Worm (Caenorhabditis elegans) whole organism, young adult: ENCODE measurements around the gene che-2.

ENCODE experiments used
- B0019.2 ChIP-seq: fragments of 200-800 bp; sonication (Bioruptor generic); conservative IDR thresholded peaks from 2 replicates; pipeline ENCODE4 v1.3.6; 2022; ENCODE audit warnings: missing genetic modification reagents, missing genetic modification characterization, missing compliant biosample characterization
- D2030.7 ChIP-seq: fragments of 200-800 bp; sonication (Bioruptor generic); IDR thresholded peaks from 2 replicates; pipeline ENCODE4 v1.3.6; 2022; ENCODE audit warnings: missing genetic modification reagents, missing genetic modification characterization, missing compliant biosample characterization
- F22D6.2 ChIP-seq: sonication (generic microtip); optimal IDR thresholded peaks from 2 replicates; lab custom pipeline; 2016; ENCODE audit warnings: mild to moderate bottlenecking, missing genetic modification characterization, missing compliant biosample characterization
- F33H1.4 ChIP-seq: fragments of 200-800 bp; sonication (Bioruptor generic); IDR thresholded peaks from 2 replicates; pipeline ENCODE4 v1.3.6; 2022; ENCODE audit warnings: missing genetic modification reagents, missing genetic modification characterization, missing compliant biosample characterization
- F37B4.10 ChIP-seq: fragments of 200-800 bp; sonication (Bioruptor generic); IDR thresholded peaks from 2 replicates; pipeline ENCODE4 v1.3.6; 2022; ENCODE audit warnings: missing genetic modification characterization, missing compliant biosample characterization
- F39B2.1 ChIP-seq: fragments of 200-800 bp; sonication (Bioruptor generic); IDR thresholded peaks from 2 replicates; pipeline ENCODE4 v1.3.6; 2022; ENCODE audit warnings: missing genetic modification reagents, missing genetic modification characterization, missing compliant biosample characterization
- F55B11.4 ChIP-seq: sonication (generic microtip); optimal IDR thresholded peaks from 2 replicates; lab custom pipeline; 2016; ENCODE audit warnings: missing compliant biosample characterization, missing genetic modification characterization, borderline replicate concordance; ENCODE audit not compliant: insufficient read depth
- Y53G8AR.9 ChIP-seq: fragments of 200-800 bp; sonication (Bioruptor generic); conservative IDR thresholded peaks from 2 replicates; pipeline ENCODE4 v1.3.6; 2022; ENCODE audit warnings: missing genetic modification reagents, missing genetic modification characterization, missing compliant biosample characterization
- Y56A3A.18 ChIP-seq: fragments of 200-800 bp; sonication (Bioruptor generic); IDR thresholded peaks from 2 replicates; pipeline ENCODE4 v1.3.6; 2022; ENCODE audit warnings: missing genetic modification reagents, missing genetic modification characterization, missing compliant biosample characterization
- ZK185.1 ChIP-seq: sonication (generic microtip); optimal IDR thresholded peaks from 2 replicates; lab custom pipeline; 2016; ENCODE audit warnings: mild to moderate bottlenecking, missing genetic modification characterization, missing compliant biosample characterization; ENCODE audit not compliant: poor library complexity, severe bottlenecking
- aptf-2 ChIP-seq: fragments of 200-800 bp; sonication (Bioruptor generic); conservative IDR thresholded peaks from 2 replicates; pipeline ENCODE4 v1.3.6; 2022; ENCODE audit warnings: missing genetic modification reagents, missing genetic modification characterization, missing compliant biosample characterization
- aptf-3 ChIP-seq: fragments of 200-800 bp; sonication (Bioruptor generic); IDR thresholded peaks from 2 replicates; pipeline ENCODE4 v1.3.6; 2022; ENCODE audit warnings: missing genetic modification characterization, missing compliant biosample characterization
- athp-1 ChIP-seq: sonication (generic microtip); optimal IDR thresholded peaks from 2 replicates; lab custom pipeline; 2017; ENCODE audit warnings: mild to moderate bottlenecking, missing genetic modification characterization, missing compliant biosample characterization
- attf-3 ChIP-seq: fragments of 200-800 bp; sonication (Bioruptor generic); conservative IDR thresholded peaks from 2 replicates; pipeline ENCODE4 v1.3.6; 2022; ENCODE audit warnings: missing genetic modification reagents, missing genetic modification characterization, missing compliant biosample characterization
- attf-6 ChIP-seq: fragments of 200-800 bp; sonication (Bioruptor generic); IDR thresholded peaks from 2 replicates; pipeline ENCODE4 v1.3.6; 2022; ENCODE audit warnings: missing genetic modification reagents, missing genetic modification characterization, missing compliant biosample characterization
- bed-1 ChIP-seq: fragments of 200-800 bp; sonication (Bioruptor generic); IDR thresholded peaks from 2 replicates; pipeline ENCODE4 v1.3.6; 2022; ENCODE audit warnings: missing genetic modification reagents, missing genetic modification characterization, missing compliant biosample characterization
- bed-2 ChIP-seq: fragments of 200-800 bp; sonication (Bioruptor generic); IDR thresholded peaks from 2 replicates; pipeline ENCODE4 v1.3.6; 2022; ENCODE audit warnings: missing genetic modification reagents, missing genetic modification characterization, missing compliant biosample characterization
- ccch-3 ChIP-seq: fragments of 200-800 bp; sonication (Bioruptor generic); optimal IDR thresholded peaks from 2 replicates; lab custom pipeline; 2018; ENCODE audit warnings: mild to moderate bottlenecking, missing genetic modification characterization, missing compliant biosample characterization
- cebp-2 ChIP-seq: fragments of 200-800 bp; sonication (Bioruptor generic); IDR thresholded peaks from 2 replicates; pipeline ENCODE4 v1.3.6; 2022; ENCODE audit warnings: missing genetic modification characterization, missing compliant biosample characterization
- ceh-58 ChIP-seq: fragments of 200-800 bp; sonication (Bioruptor generic); IDR thresholded peaks from 2 replicates; pipeline ENCODE4 v1.3.6; 2022; ENCODE audit warnings: missing genetic modification characterization, missing compliant biosample characterization
- ceh-91 ChIP-seq: fragments of 200-800 bp; sonication (Bioruptor generic); IDR thresholded peaks from 2 replicates; pipeline ENCODE4 v1.3.6; 2022; ENCODE audit warnings: missing genetic modification reagents, missing genetic modification characterization, missing compliant biosample characterization
- dox-1 ChIP-seq: fragments of 200-800 bp; sonication (Bioruptor generic); IDR thresholded peaks from 2 replicates; pipeline ENCODE4 v1.3.6; 2022; ENCODE audit warnings: missing genetic modification reagents, missing genetic modification characterization, missing compliant biosample characterization
- dpff-1 ChIP-seq: sonication (generic microtip); optimal IDR thresholded peaks from 2 replicates; lab custom pipeline; 2017; ENCODE audit warnings: mild to moderate bottlenecking, missing genetic modification characterization, missing compliant biosample characterization
- egl-44 ChIP-seq: fragments of 200-800 bp; sonication (Bioruptor generic); IDR thresholded peaks from 2 replicates; pipeline ENCODE4 v1.3.6; 2022; ENCODE audit warnings: missing genetic modification reagents, missing genetic modification characterization, missing compliant biosample characterization
- egrh-3 ChIP-seq: fragments of 200-800 bp; sonication (Bioruptor generic); IDR thresholded peaks from 2 replicates; pipeline ENCODE4 v1.3.6; 2022; ENCODE audit warnings: missing genetic modification reagents, missing genetic modification characterization, missing compliant biosample characterization
- him-1 ChIP-seq: sonication (generic microtip); optimal IDR thresholded peaks from 2 replicates; lab custom pipeline; 2016; ENCODE audit warnings: missing genotype, missing genetic modification reagents, missing genetic modification characterization, missing compliant biosample characterization
- hmg-1.2 ChIP-seq: fragments of 200-800 bp; sonication (Bioruptor generic); IDR thresholded peaks from 2 replicates; pipeline ENCODE4 v1.3.6; 2022; ENCODE audit warnings: missing genetic modification reagents, missing genetic modification characterization, missing compliant biosample characterization
- hrde-1 ChIP-seq: sonication (generic microtip); optimal IDR thresholded peaks from 2 replicates; lab custom pipeline; 2016; ENCODE audit warnings: missing genetic modification characterization, mild to moderate bottlenecking, missing compliant biosample characterization, moderate library complexity, missing genotype, missing genetic modification reagents, borderline replicate concordance
- lsl-1 ChIP-seq: fragments of 200-800 bp; sonication (Bioruptor generic); optimal IDR thresholded peaks from 2 replicates; lab custom pipeline; 2018; ENCODE audit warnings: mild to moderate bottlenecking, missing genetic modification characterization, moderate library complexity, missing compliant biosample characterization
- madf-10 ChIP-seq: sonication (generic microtip); optimal IDR thresholded peaks from 2 replicates; lab custom pipeline; 2016; ENCODE audit warnings: mild to moderate bottlenecking, missing genetic modification characterization, missing compliant biosample characterization
- madf-3 ChIP-seq: fragments of 200-800 bp; sonication (Bioruptor generic); IDR thresholded peaks from 2 replicates; pipeline ENCODE4 v1.3.6; 2022; ENCODE audit warnings: missing genetic modification reagents, missing genetic modification characterization, missing compliant biosample characterization
- mel-28 ChIP-seq: sonication (generic microtip); optimal IDR thresholded peaks from 2 replicates; lab custom pipeline; 2016; ENCODE audit warnings: borderline replicate concordance, mild to moderate bottlenecking, missing genetic modification characterization, missing compliant biosample characterization
- nhr-120 ChIP-seq: fragments of 200-800 bp; sonication (Bioruptor generic); IDR thresholded peaks from 2 replicates; pipeline ENCODE4 v1.3.6; 2022; ENCODE audit warnings: missing genetic modification characterization, missing compliant biosample characterization
- nhr-179 ChIP-seq: sonication (generic microtip); optimal IDR thresholded peaks from 2 replicates; lab custom pipeline; 2016; ENCODE audit warnings: mild to moderate bottlenecking, missing genetic modification characterization, missing compliant biosample characterization
- nhr-27 ChIP-seq: fragments of 200-800 bp; sonication (Bioruptor generic); optimal IDR thresholded peaks from 2 replicates; lab custom pipeline; 2018; ENCODE audit warnings: mild to moderate bottlenecking, missing genetic modification characterization, moderate library complexity, missing compliant biosample characterization
- nhr-90 ChIP-seq: sonication (generic microtip); optimal IDR thresholded peaks from 2 replicates; lab custom pipeline; 2016; ENCODE audit warnings: missing genotype, mild to moderate bottlenecking, missing genetic modification characterization, missing compliant biosample characterization
- sptf-2 ChIP-seq: fragments of 200-800 bp; sonication (Bioruptor generic); optimal IDR thresholded peaks from 2 replicates; lab custom pipeline; 2018; ENCODE audit warnings: mild to moderate bottlenecking, missing genetic modification characterization, missing compliant biosample characterization
- tbp1 ChIP-seq: fragments of 200-800 bp; sonication (Bioruptor generic); optimal IDR thresholded peaks from 2 replicates; lab custom pipeline; 2018; ENCODE audit warnings: mild to moderate bottlenecking, missing genetic modification characterization, missing compliant biosample characterization
- zfh-2 ChIP-seq: fragments of 200-800 bp; sonication (Bioruptor generic); conservative IDR thresholded peaks from 2 replicates; pipeline ENCODE4 v1.3.6; 2022; ENCODE audit warnings: missing genetic modification reagents, missing genetic modification characterization, missing compliant biosample characterization
- ztf-22 ChIP-seq: fragments of 200-800 bp; sonication (Bioruptor generic); optimal IDR thresholded peaks from 2 replicates; lab custom pipeline; 2018; ENCODE audit warnings: mild to moderate bottlenecking, missing genetic modification characterization, moderate library complexity, missing compliant biosample characterization
- ztf-6 ChIP-seq: fragments of 200-800 bp; sonication (Bioruptor generic); IDR thresholded peaks from 2 replicates; pipeline ENCODE4 v1.3.6; 2022; ENCODE audit warnings: missing genetic modification reagents, missing genetic modification characterization, missing compliant biosample characterization

che-2 gene

ce11 chrX:460351-460750, 20.9 kb upstream of the che-2 start, which contains the start of gene aagr-4:
Gene aagr-4 (plus strand): TSS chrX:460651.
- TF ChIP-seq attf-3 (GFP tag; lab: Robert Waterston, UW) (no peak), mel-28 (tag; lab: Kevin White, UChicago) (no peak), aptf-3 (GFP tag; lab: Robert Waterston, UW) (no peak), dpff-1 (tag; lab: Kevin White, UChicago) (no peak), zfh-2 (GFP tag; lab: Robert Waterston, UW) (no peak), him-1 (tag; lab: Kevin White, UChicago) (no peak), ccch-3 (GFP tag; lab: Kevin White, UChicago) (no peak), nhr-179 (tag; lab: Kevin White, UChicago) (no peak), bed-1 (no peak), F39B2.1 (GFP tag; lab: Robert Waterston, UW) (no peak), hmg-1.2 (GFP tag; lab: Robert Waterston, UW) (no peak), madf-10 (tag; lab: Kevin White, UChicago) (no peak), F37B4.10 (GFP tag; lab: Robert Waterston, UW) (no peak), dox-1 (GFP tag; lab: Robert Waterston, UW) (no peak), F55B11.4 (tag; lab: Kevin White, UChicago) (no peak)

ce11 chrX:461623-462022, 19.6 kb upstream of the che-2 start:
- TF ChIP-seq madf-3 (GFP tag; lab: Robert Waterston, UW) (no peak), zfh-2 (GFP tag; lab: Robert Waterston, UW) (peak; percentile 88), lsl-1 (GFP tag; lab: Kevin White, UChicago) (no peak), F37B4.10 (GFP tag; lab: Robert Waterston, UW) (0 out of 2 replicates have a peak, but pooled peaks have one; percentile 37), egl-44 (peak; percentile 30; the same call in 1 of the 2 replicates), cebp-2 (GFP tag; lab: Robert Waterston, UW) (0 out of 2 replicates have a peak, but pooled peaks have one; percentile 45), sptf-2 (GFP tag; lab: Kevin White, UChicago) (peak; percentile 3), egrh-3 (GFP tag; lab: Robert Waterston, UW) (peak; percentile 80; the same call in 1 of the 2 replicates)

DNA sequence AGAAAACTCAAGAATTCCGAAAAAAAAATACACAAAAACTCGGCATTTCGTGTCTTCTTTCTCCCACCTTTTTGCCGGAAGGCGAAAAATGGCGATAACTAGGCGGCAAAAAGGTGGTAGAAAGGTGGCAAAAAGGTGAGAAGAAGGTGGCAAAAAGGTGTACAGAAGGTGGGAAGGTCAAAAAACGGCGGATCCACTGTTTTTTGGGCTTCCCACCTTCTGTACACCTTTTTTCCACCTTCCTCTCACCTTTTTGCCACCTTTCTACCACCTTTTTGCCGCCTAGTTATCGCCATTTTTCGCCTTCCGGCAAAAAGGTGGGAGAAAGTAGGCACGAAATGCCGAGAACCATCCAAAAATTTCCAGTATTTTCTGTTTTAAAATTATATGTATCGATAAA, 15.3 kb upstream of the che-2 start:
- TF ChIP-seq D2030.7 (GFP tag; lab: Robert Waterston, UW) (peak; percentile 26), bed-1 (0 out of 2 replicates have a peak, but pooled peaks have one; percentile 11), ceh-58 (GFP tag; lab: Robert Waterston, UW) (0 out of 2 replicates have a peak, but pooled peaks have one; percentile 53), B0019.2 (GFP tag; lab: Robert Waterston, UW) (0 out of 2 replicates have a peak, but pooled peaks have one; percentile 8), aptf-2 (GFP tag; lab: Robert Waterston, UW) (0 out of 2 replicates have a peak, but pooled peaks have one; percentile 23)

ce11 chrX:467338-467823, 13.9 kb upstream of the che-2 start:
- no peak for TF ChIP-seq bed-2 (GFP tag; lab: Robert Waterston, UW)
- no peak for TF ChIP-seq hrde-1 (tag; lab: Kevin White, UChicago)
- TF ChIP-seq, all 124 proteins: peak for 0

DNA sequence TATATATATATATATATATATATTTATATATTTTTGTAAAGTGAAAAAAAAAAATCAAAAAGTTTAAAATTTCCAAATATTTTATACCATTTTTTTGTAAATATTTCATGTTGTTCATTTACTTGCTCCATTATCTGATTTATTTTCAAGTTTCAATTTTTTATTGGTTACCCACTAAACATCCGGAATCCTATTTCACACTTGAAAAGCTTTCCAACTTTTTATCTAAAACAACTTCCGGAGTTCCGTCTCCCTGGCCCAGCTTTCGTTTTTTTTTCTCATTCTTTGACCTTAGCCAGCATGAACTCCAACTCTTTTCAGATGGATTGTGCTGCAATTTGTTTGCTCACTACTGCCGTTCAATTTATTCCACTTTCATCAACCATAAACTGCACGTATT, 5.0 kb upstream of the che-2 start, which contains the start of gene F38G1.3:
TSS of gene F38G1.3 (plus strand) at position 301 of the 400 bp plus-strand sequence.
- no peak for TF ChIP-seq ztf-22 (GFP tag; lab: Kevin White, UChicago)
- no peak for TF ChIP-seq ceh-91
- no peak for TF ChIP-seq ZK185.1 (tag; lab: Kevin White, UChicago)
- TF ChIP-seq ztf-6 (GFP tag; lab: Robert Waterston, UW), result no peak
- no peak for TF ChIP-seq tbp1 (GFP tag; lab: Kevin White, UChicago)
- no peak for TF ChIP-seq nhr-90 (tag; lab: Kevin White, UChicago)
- no peak for TF ChIP-seq madf-10 (tag; lab: Kevin White, UChicago)
- no peak for TF ChIP-seq Y53G8AR.9 (GFP tag; lab: Robert Waterston, UW)
- TF ChIP-seq hmg-1.2 (GFP tag; lab: Robert Waterston, UW), result no peak
- no peak for TF ChIP-seq F33H1.4
- no peak for TF ChIP-seq F22D6.2 (tag; lab: Kevin White, UChicago)
- TF ChIP-seq nhr-120 (GFP tag; lab: Robert Waterston, UW), result no peak
- no peak for TF ChIP-seq athp-1 (tag; lab: Kevin White, UChicago)
- TF ChIP-seq attf-6 (GFP tag; lab: Robert Waterston, UW), result no peak
- TF ChIP-seq Y56A3A.18 (GFP tag; lab: Robert Waterston, UW), result no peak
- TF ChIP-seq nhr-27 (tag; lab: Kevin White, UChicago), result no peak
